Fruit fly (Drosophila melanogaster) whole organism, embryonic: Measurements from ENCODE around the gene eEF1alpha2.

ENCODE experiments used
- Asciz ChIP-seq: fragments of 200-800 bp; sonication (Bioruptor generic); optimal IDR thresholded peaks from 2 replicates; lab custom pipeline; 2017; ENCODE audit warnings: missing biosample characterization, mild to moderate bottlenecking, missing genetic modification characterization, missing genetic modification reagents
- Atf6 ChIP-seq: fragments of 200-800 bp; sonication (Bioruptor generic); IDR thresholded peaks from 2 replicates; pipeline ENCODE4 v1.3.6; 2022; ENCODE audit warnings: missing biosample characterization, missing genetic modification characterization
- Bgb ChIP-seq: fragments of 200-800 bp; sonication (Bioruptor generic); IDR thresholded peaks from 2 replicates; pipeline ENCODE4 v1.3.6; 2022; ENCODE audit warnings: missing biosample characterization, missing genetic modification characterization; ENCODE audit not compliant: partially characterized antibody
- CG10147 ChIP-seq: fragments of 200-800 bp; sonication (Bioruptor generic); optimal IDR thresholded peaks from 2 replicates; lab custom pipeline; 2019; ENCODE audit warnings: missing biosample characterization, mild to moderate bottlenecking, missing genetic modification characterization, moderate library complexity
- CG10366 ChIP-seq: fragments of 200-800 bp; sonication (Bioruptor generic); IDR thresholded peaks from 2 replicates; pipeline ENCODE4 v1.3.6; 2022; ENCODE audit warnings: missing biosample characterization, missing genetic modification characterization
- CG11696 ChIP-seq: fragments of 200-800 bp; sonication (Bioruptor generic); IDR thresholded peaks from 2 replicates; pipeline ENCODE4 v1.3.6; 2022; ENCODE audit warnings: missing biosample characterization, missing genetic modification characterization
- CG11723 ChIP-seq: fragments of 200-800 bp; sonication (Bioruptor generic); optimal IDR thresholded peaks from 2 replicates; lab custom pipeline; 2017; ENCODE audit warnings: missing biosample characterization, mild to moderate bottlenecking, missing genetic modification characterization
- CG12744 ChIP-seq: fragments of 200-800 bp; sonication (Bioruptor generic); optimal IDR thresholded peaks from 2 replicates; lab custom pipeline; 2016; ENCODE audit warnings: missing biosample characterization, missing genetic modification characterization
- CG12769 ChIP-seq: fragments of 200-800 bp; sonication (Bioruptor generic); optimal IDR thresholded peaks from 2 replicates; lab custom pipeline; 2019; ENCODE audit warnings: missing biosample characterization, mild to moderate bottlenecking, missing genetic modification characterization, moderate library complexity
- CG17361 ChIP-seq: fragments of 200-800 bp; sonication (Bioruptor generic); IDR thresholded peaks from 3 replicates; pipeline ENCODE4 v1.3.6; 2022; ENCODE audit warnings: missing biosample characterization, missing genetic modification characterization
- CG17802 ChIP-seq: fragments of 200-800 bp; sonication (Bioruptor generic); optimal IDR thresholded peaks from 2 replicates; lab custom pipeline; 2018; ENCODE audit warnings: missing biosample characterization, mild to moderate bottlenecking, missing genetic modification characterization, moderate library complexity
- CG1832 ChIP-seq: fragments of 200-800 bp; sonication (Bioruptor generic); optimal IDR thresholded peaks from 2 replicates; lab custom pipeline; 2017; ENCODE audit warnings: missing biosample characterization, mild to moderate bottlenecking, missing genetic modification characterization, inconsistent platforms
- CG18599 ChIP-seq: fragments of 200-800 bp; sonication (Bioruptor generic); optimal IDR thresholded peaks from 3 replicates; lab custom pipeline; 2017; ENCODE audit warnings: missing biosample characterization, missing genetic modification characterization, mild to moderate bottlenecking, moderate library complexity, missing genetic modification reagents
- CG2199 ChIP-seq: fragments of 200-800 bp; sonication (Bioruptor generic); IDR thresholded peaks from 3 replicates; pipeline ENCODE4 v1.3.6; 2022; ENCODE audit warnings: missing biosample characterization, missing genetic modification characterization
- CG2875 ChIP-seq: fragments of 200-800 bp; sonication (Bioruptor generic); optimal IDR thresholded peaks from 2 replicates; lab custom pipeline; 2017; ENCODE audit warnings: missing biosample characterization, mild to moderate bottlenecking, missing genetic modification characterization, missing genetic modification reagents
- CG30020 ChIP-seq: fragments of 200-800 bp; optimal IDR thresholded peaks from 2 replicates; lab custom pipeline; 2019; ENCODE audit warnings: missing biosample characterization, mild to moderate bottlenecking, missing genetic modification characterization, moderate library complexity
- CG6654 ChIP-seq: fragments of 200-800 bp; sonication (Bioruptor generic); optimal IDR thresholded peaks from 2 replicates; lab custom pipeline; 2017; ENCODE audit warnings: missing biosample characterization, mild to moderate bottlenecking, missing genetic modification characterization
- CG6689 ChIP-seq: fragments of 200-800 bp; sonication (Bioruptor generic); IDR thresholded peaks from 2 replicates; pipeline ENCODE4 v1.3.6; 2022; ENCODE audit warnings: missing biosample characterization, missing genetic modification characterization
- CG8478 ChIP-seq: fragments of >200 bp; optimal IDR thresholded peaks from 2 replicates; lab custom pipeline; 2018
- Dip3 ChIP-seq: fragments of 200-800 bp; sonication (Bioruptor generic); optimal IDR thresholded peaks from 3 replicates; lab custom pipeline; 2016; ENCODE audit warnings: missing biosample characterization, missing genetic modification characterization
- Drgx ChIP-seq: fragments of 200-800 bp; sonication (Bioruptor generic); IDR thresholded peaks from 2 replicates; pipeline ENCODE4 v1.3.6; 2022; ENCODE audit warnings: missing biosample characterization, missing genetic modification characterization
- Eip74EF ChIP-seq, 2 experiments: fragments of 200-800 bp in 1 of 2; fragments of >200 bp in 1 of 2; sonication (Bioruptor generic) in 1 of 2; optimal IDR thresholded peaks; 2 replicates each; lab custom pipeline; 2017 to 2019; ENCODE audit warnings: missing biosample characterization in 2 of 2, missing genetic modification characterization in 2 of 2, mild to moderate bottlenecking in 1 of 2, moderate library complexity in 1 of 2
- HmgD ChIP-seq: fragments of 200-800 bp; sonication (Bioruptor generic); optimal IDR thresholded peaks from 3 replicates; lab custom pipeline; 2016; ENCODE audit warnings: missing biosample characterization, missing genetic modification characterization
- Hmr ChIP-seq: fragments of 200-800 bp; sonication (Bioruptor generic); optimal IDR thresholded peaks from 3 replicates; lab custom pipeline; 2017; ENCODE audit warnings: mild to moderate bottlenecking, missing biosample characterization, missing genetic modification reagents, missing genetic modification characterization
- Lim3 ChIP-seq: fragments of 200-800 bp; sonication (Bioruptor generic); IDR thresholded peaks from 2 replicates; pipeline ENCODE4 v1.3.6; 2022; ENCODE audit warnings: missing biosample characterization, missing genetic modification characterization
- Lpt ChIP-seq: fragments of >200 bp; optimal IDR thresholded peaks from 2 replicates; lab custom pipeline; 2018; ENCODE audit warnings: missing biosample characterization, missing genetic modification characterization
- MTF-1 ChIP-seq: fragments of 200-800 bp; sonication (Bioruptor generic); optimal IDR thresholded peaks from 2 replicates; lab custom pipeline; 2018; ENCODE audit warnings: missing biosample characterization, mild to moderate bottlenecking, missing genetic modification characterization, borderline replicate concordance
- Sry-β ChIP-seq: fragments of 200-800 bp; sonication (Bioruptor generic); optimal IDR thresholded peaks from 2 replicates; lab custom pipeline; 2018; ENCODE audit warnings: missing biosample characterization, mild to moderate bottlenecking, missing genetic modification characterization, moderate library complexity
- ase ChIP-seq: fragments of 200-800 bp; sonication (Bioruptor generic); IDR thresholded peaks from 3 replicates; pipeline ENCODE4 v1.3.6; 2022; ENCODE audit warnings: missing biosample characterization, missing genetic modification characterization
- bbx ChIP-seq: fragments of 200-800 bp; sonication (Bioruptor generic); IDR thresholded peaks from 2 replicates; pipeline ENCODE4 v1.3.6; 2022; ENCODE audit warnings: missing biosample characterization, missing genetic modification characterization; ENCODE audit not compliant: partially characterized antibody
- crc ChIP-seq: fragments of 200-800 bp; sonication (Bioruptor generic); optimal IDR thresholded peaks from 2 replicates; lab custom pipeline; 2016; ENCODE audit warnings: missing biosample characterization, missing genetic modification characterization
- croc ChIP-seq: fragments of 200-800 bp; sonication (Bioruptor generic); conservative IDR thresholded peaks from 3 replicates; pipeline ENCODE4 v1.3.6; 2022; ENCODE audit warnings: missing biosample characterization, missing genetic modification characterization
- fru ChIP-seq: fragments of >200 bp; optimal IDR thresholded peaks from 2 replicates; lab custom pipeline; 2017
- ftz-f1 ChIP-seq: fragments of 200-800 bp; sonication (Bioruptor generic); optimal IDR thresholded peaks from 2 replicates; lab custom pipeline; 2016; ENCODE audit warnings: missing biosample characterization, missing genetic modification characterization
- gcm ChIP-seq: fragments of 200-800 bp; sonication (Bioruptor generic); optimal IDR thresholded peaks from 2 replicates; lab custom pipeline; 2019; ENCODE audit warnings: missing biosample characterization, mild to moderate bottlenecking, missing genetic modification characterization, moderate library complexity
- lmd ChIP-seq: fragments of 200-800 bp; sonication (Bioruptor generic); IDR thresholded peaks from 2 replicates; pipeline ENCODE4 v1.3.6; 2022; ENCODE audit warnings: missing biosample characterization, missing genetic modification characterization
- mam ChIP-seq: fragments of 200-800 bp; sonication (Bioruptor generic); optimal IDR thresholded peaks from 3 replicates; lab custom pipeline; 2016; ENCODE audit warnings: missing biosample characterization, missing genetic modification characterization
- mirr ChIP-seq: fragments of 200-800 bp; sonication (Bioruptor generic); optimal IDR thresholded peaks from 3 replicates; lab custom pipeline; 2018; ENCODE audit warnings: missing biosample characterization, mild to moderate bottlenecking, missing genetic modification characterization
- pum ChIP-seq: fragments of 200-800 bp; sonication (Bioruptor generic); optimal IDR thresholded peaks from 2 replicates; lab custom pipeline; 2016; ENCODE audit warnings: missing biosample characterization, missing genetic modification characterization
- row ChIP-seq: fragments of 200-800 bp; sonication (Bioruptor generic); IDR thresholded peaks from 3 replicates; pipeline ENCODE4 v1.3.6; 2022; ENCODE audit warnings: missing biosample characterization, missing genetic modification characterization
- salm ChIP-seq: fragments of 200-800 bp; sonication (Bioruptor generic); optimal IDR thresholded peaks from 2 replicates; lab custom pipeline; 2018; ENCODE audit warnings: missing biosample characterization, mild to moderate bottlenecking, missing genetic modification characterization
- sens-2 ChIP-seq: fragments of 200-800 bp; sonication (Bioruptor generic); IDR thresholded peaks from 2 replicates; pipeline ENCODE4 v1.3.6; 2022; ENCODE audit warnings: missing biosample characterization, missing genetic modification characterization
- seq ChIP-seq: fragments of 200-800 bp; sonication (Bioruptor generic); IDR thresholded peaks from 2 replicates; pipeline ENCODE4 v1.3.6; 2022; ENCODE audit warnings: missing biosample characterization, missing genetic modification characterization
- slou ChIP-seq: fragments of 200-800 bp; sonication (Bioruptor generic); optimal IDR thresholded peaks from 3 replicates; lab custom pipeline; 2016; ENCODE audit warnings: missing biosample characterization, missing genetic modification characterization
- sqz ChIP-seq: fragments of 200-800 bp; sonication (Bioruptor generic); optimal IDR thresholded peaks from 3 replicates; lab custom pipeline; 2018; ENCODE audit warnings: missing biosample characterization, mild to moderate bottlenecking, missing genetic modification characterization
- tio ChIP-seq: fragments of 200-800 bp; sonication (Bioruptor generic); optimal IDR thresholded peaks from 2 replicates; lab custom pipeline; 2017; ENCODE audit warnings: missing biosample characterization, missing genetic modification characterization, inconsistent platforms

eEF1alpha2 gene

dm6 chr3R:31715713-31716024 is 22.6 kb upstream of the eEF1alpha2 start (continued):
- TF ChIP-seq CG6654 (GFP tag; lab: Kevin White, UChicago), result no peak
- TF ChIP-seq ase (GFP tag; lab: Robert Waterston, UW), result no peak
- TF ChIP-seq CG10366 (GFP tag; lab: Robert Waterston, UW), result no peak
- no peak for TF ChIP-seq Drgx (GFP tag; lab: Robert Waterston, UW)
- no peak for TF ChIP-seq mirr (GFP tag; lab: Kevin White, UChicago)
- TF ChIP-seq slou (GFP tag; lab: Kevin White, UChicago), result no peak
- no peak for TF ChIP-seq CG6689 (GFP tag; lab: Robert Waterston, UW)
- TF ChIP-seq CG2199 (GFP tag; lab: Robert Waterston, UW), result peak; percentile 49; the same call in 1 of the 3 replicates
- no peak for TF ChIP-seq fru
- no peak for TF ChIP-seq CG1832 (GFP tag; lab: Kevin White, UChicago)
- no peak for TF ChIP-seq Eip74EF (GFP tag; optimal IDR thresholded peaks at IDR 0.05; lab: Kevin White, UChicago)
- TF ChIP-seq CG11696 (GFP tag; lab: Robert Waterston, UW), result no peak

dm6 chr3R:31716265-31716664 is 22.0 kb upstream of the eEF1alpha2 start:
- no peak for TF ChIP-seq gcm (GFP tag; lab: Kevin White, UChicago)
- TF ChIP-seq, all 482 proteins: peak for 0

DNA sequence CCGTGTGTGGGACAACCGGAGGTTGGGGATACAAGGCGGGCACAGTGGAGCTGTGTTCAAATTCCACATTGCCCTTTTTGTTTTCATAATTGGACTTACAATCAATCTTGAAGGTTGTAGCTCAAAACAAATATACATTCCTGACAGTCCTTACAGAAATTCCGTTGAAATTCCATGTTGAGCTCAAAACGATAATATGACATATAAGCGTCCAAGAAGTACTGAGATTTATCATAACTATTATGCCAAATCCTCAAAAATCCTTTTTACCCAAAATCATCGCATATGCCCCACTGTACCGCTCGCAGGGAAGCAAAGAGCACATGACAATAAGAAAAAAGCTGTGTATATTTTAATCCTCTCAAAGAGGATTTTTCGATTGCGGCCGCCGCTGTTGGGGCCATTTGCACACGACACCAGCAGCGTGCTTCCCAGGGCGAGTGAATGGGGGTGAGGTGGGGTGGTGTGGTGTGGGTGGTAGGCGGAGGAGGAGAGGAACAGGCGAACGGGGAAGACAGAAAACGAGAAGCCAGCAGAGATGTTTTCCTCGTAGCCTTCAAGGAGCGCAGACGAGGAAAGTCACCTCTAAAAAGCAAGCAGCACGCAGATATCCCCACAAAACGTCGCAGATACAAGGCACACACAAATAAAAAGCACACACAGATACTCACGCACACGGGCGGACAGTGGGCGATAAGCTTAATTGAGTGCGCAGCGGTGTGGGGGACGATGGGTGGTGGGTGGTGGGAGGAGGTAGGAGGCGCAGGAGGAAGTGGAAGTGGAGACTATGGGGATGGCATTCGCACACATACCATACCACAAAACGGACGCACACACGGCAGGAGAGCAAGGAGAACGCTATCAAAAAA is 20.7 kb upstream of the eEF1alpha2 start:
- TF ChIP-seq seq (GFP tag; lab: Robert Waterston, UW) (peak; percentile 66), lmd (peak; percentile 71), CG10147 (GFP tag; lab: Kevin White, UChicago) (peak; percentile 72), CG30020 (tag; lab: Kevin White, UChicago) (no peak), Atf6 (GFP tag; lab: Robert Waterston, UW) (peak; percentile 38; the same call in 1 of the 2 replicates), CG18599 (GFP tag; lab: Kevin White, UChicago) (peak; percentile 77), Lim3 (GFP tag; lab: Robert Waterston, UW) (no peak), Asciz (no peak), sqz (GFP tag; lab: Kevin White, UChicago) (no peak), croc (GFP tag; lab: Robert Waterston, UW) (peak; percentile 53; the same call in 2 of the 3 replicates), CG17361 (GFP tag; lab: Robert Waterston, UW) (peak; percentile 77), tio (GFP tag; lab: Kevin White, UChicago) (peak; percentile 55), CG11723 (peak; percentile 18), CG2875 (peak; percentile 36), ftz-f1 (GFP tag; lab: Kevin White, UChicago) (no peak), mam (GFP tag; lab: Kevin White, UChicago) (peak; percentile 66), MTF-1 (peak; percentile 99), ase (GFP tag; lab: Robert Waterston, UW) (0 out of 3 replicates have a peak, but pooled peaks have one; percentile 55), Sry-β (GFP tag; lab: Kevin White, UChicago) (no peak), Lpt (no peak), row (GFP tag; lab: Robert Waterston, UW) (peak; percentile 72), pum (no peak), HmgD (GFP tag; lab: Kevin White, UChicago) (no peak), Bgb (GFP tag; lab: Robert Waterston, UW) (peak; percentile 17; the same call in 1 of the 2 replicates), CG17802 (no peak), Hmr (GFP tag; lab: Kevin White, UChicago) (peak; percentile 78), CG12769 (peak; percentile 62), bbx (GFP tag; lab: Robert Waterston, UW) (no peak), Dip3 (GFP tag; lab: Kevin White, UChicago) (peak; percentile 61), crc (GFP tag; lab: Kevin White, UChicago) (peak; percentile 24), sens-2 (no peak), CG12744 (peak; percentile 33), CG8478 (lab: Kevin White, UChicago) (no peak), salm (peak; percentile 2)
